Fruit fly (Drosophila melanogaster): ENCODE data around the gene CecA2.

The CecA2 gene

DNA sequence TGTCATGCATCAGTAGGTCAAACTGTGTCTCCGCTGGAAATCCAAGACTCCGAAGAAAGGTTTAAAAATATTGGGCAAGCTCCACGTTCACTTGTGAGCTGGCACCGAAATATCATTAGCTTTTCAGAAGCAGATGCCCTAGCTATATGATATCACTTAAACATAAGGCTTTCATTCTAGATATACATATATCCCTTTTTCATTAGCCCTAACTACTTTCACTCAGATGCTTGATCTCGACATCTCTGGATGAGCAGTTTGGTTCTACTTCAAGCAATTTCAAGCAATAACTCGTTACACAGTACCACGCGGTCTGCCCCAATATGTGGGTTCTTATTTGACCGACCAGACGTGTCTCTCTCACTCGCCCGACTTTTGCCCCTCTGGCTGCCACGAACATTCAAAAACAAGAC is 20.5 kb upstream of the CecA2 start (continued):
- no peak for TF ChIP-seq CG9876 (GFP tag; optimal IDR thresholded peaks at IDR 0.05)
- peak; percentile 37 for TF ChIP-seq Atf-2 (GFP tag; optimal IDR thresholded peaks at IDR 0.05)
- TF ChIP-seq sisA (GFP tag; IDR thresholded peaks at IDR 0.05): no peak
- TF ChIP-seq sens-2 (GFP tag; IDR thresholded peaks at IDR 0.05): no peak
- TF ChIP-seq HmgZ (tag; optimal IDR thresholded peaks at IDR 0.05): peak; percentile 8
- TF ChIP-seq emc (GFP tag; optimal IDR thresholded peaks at IDR 0.05): no peak
- TF ChIP-seq fru (optimal IDR thresholded peaks at IDR 0.05): no peak
- TF ChIP-seq psq (GFP tag; optimal IDR thresholded peaks at IDR 0.05): no peak
- TF ChIP-seq repo (GFP tag; optimal IDR thresholded peaks at IDR 0.05): peak; percentile 30
- TF ChIP-seq salm (tag; optimal IDR thresholded peaks at IDR 0.05): no peak
- TF ChIP-seq CG8089 (GFP tag; optimal IDR thresholded peaks at IDR 0.05): peak; percentile 16
- no peak for TF ChIP-seq CG32767 (GFP tag; IDR thresholded peaks at IDR 0.05)
- peak; percentile 68 for TF ChIP-seq lmd (GFP tag; IDR thresholded peaks at IDR 0.05)
- TF ChIP-seq Ssrp (tag; optimal IDR thresholded peaks at IDR 0.05): peak; percentile 48
- no peak for TF ChIP-seq Lim3 (GFP tag; IDR thresholded peaks at IDR 0.05)
- no peak for TF ChIP-seq toy (GFP tag; IDR thresholded peaks at IDR 0.05)
- TF ChIP-seq trem (tag; optimal IDR thresholded peaks at IDR 0.05): no peak
- TF ChIP-seq mld (GFP tag; IDR thresholded peaks at IDR 0.05; ENCODE audit: partially characterized antibody): no peak
- TF ChIP-seq CG14860 (GFP tag; IDR thresholded peaks at IDR 0.05; ENCODE audit: partially characterized antibody): no peak
- no peak for TF ChIP-seq CG7963 (GFP tag; IDR thresholded peaks at IDR 0.05; ENCODE audit: partially characterized antibody)
- TF ChIP-seq CG15073 (GFP tag; optimal IDR thresholded peaks at IDR 0.05): no peak
- no peak for TF ChIP-seq CG15011 (GFP tag; optimal IDR thresholded peaks at IDR 0.05)
- TF ChIP-seq h (optimal IDR thresholded peaks at IDR 0.05): no peak
- no peak for TF ChIP-seq CG4404 (GFP tag; IDR thresholded peaks at IDR 0.05)
- no peak for TF ChIP-seq usp (GFP tag; optimal IDR thresholded peaks at IDR 0.05)
- TF ChIP-seq H2.0 (GFP tag; IDR thresholded peaks at IDR 0.05): no peak
- no peak for TF ChIP-seq sima (GFP tag; optimal IDR thresholded peaks at IDR 0.05)
- TF ChIP-seq Dp (GFP tag; optimal IDR thresholded peaks at IDR 0.05): no peak
- TF ChIP-seq CG11093 (GFP tag; IDR thresholded peaks at IDR 0.05): no peak
- no peak for TF ChIP-seq gt (GFP tag; IDR thresholded peaks at IDR 0.05)
- TF ChIP-seq CG17385 (GFP tag; optimal IDR thresholded peaks at IDR 0.05): peak; percentile 51
- no peak for TF ChIP-seq CG14014 (GFP tag; IDR thresholded peaks at IDR 0.05)
- TF ChIP-seq CG4424 (GFP tag; optimal IDR thresholded peaks at IDR 0.05): peak; percentile 37
- no peak for TF ChIP-seq sug (tag; optimal IDR thresholded peaks at IDR 0.05)
- no peak for TF ChIP-seq wek (GFP tag; optimal IDR thresholded peaks at IDR 0.05)
- peak; percentile 32 for TF ChIP-seq CG17829 (tag; optimal IDR thresholded peaks at IDR 0.05)
- TF ChIP-seq CG12769 (tag; optimal IDR thresholded peaks at IDR 0.05): no peak
- TF ChIP-seq lola (GFP tag; optimal IDR thresholded peaks at IDR 0.05): peak in 1 of 3 experiments; percentile 33
- no peak for TF ChIP-seq Spps (tag; optimal IDR thresholded peaks at IDR 0.05)
- TF ChIP-seq HLHmδ (GFP tag; optimal IDR thresholded peaks at IDR 0.05): no peak
- TF ChIP-seq Optix (GFP tag; IDR thresholded peaks at IDR 0.05): no peak
- TF ChIP-seq ttk (GFP tag; IDR thresholded peaks at IDR 0.05): no peak
- no peak for TF ChIP-seq HLH4C (GFP tag; IDR thresholded peaks at IDR 0.05; ENCODE audit: partially characterized antibody)
- no peak for TF ChIP-seq CG6175 (GFP tag; IDR thresholded peaks at IDR 0.05)
- no peak for TF ChIP-seq Tbp (GFP tag; optimal IDR thresholded peaks at IDR 0.05)
- TF ChIP-seq vvl (GFP tag; IDR thresholded peaks at IDR 0.05): no peak; the same call in 1 of the 2 replicates
- TF ChIP-seq org-1 (GFP tag; optimal IDR thresholded peaks at IDR 0.05): peak; percentile 55
- TF ChIP-seq bsh (GFP tag; optimal IDR thresholded peaks at IDR 0.05): peak in 1 of 2 experiments; percentile 27
- TF ChIP-seq CG30403 (GFP tag; optimal IDR thresholded peaks at IDR 0.05): peak; percentile 53
- TF ChIP-seq Pdp1 (GFP tag; optimal IDR thresholded peaks at IDR 0.05): peak; percentile 45 to 65
- no peak for TF ChIP-seq B-H1 (GFP tag; IDR thresholded peaks at IDR 0.05)
- no peak for TF ChIP-seq onecut (GFP tag; IDR thresholded peaks at IDR 0.05)
- TF ChIP-seq Aef1 (GFP tag; IDR thresholded peaks at IDR 0.05): no peak

Data from whole organism, embryonic.